Fruit fly (Drosophila melanogaster): ENCODE results near the gene wkd.

dm6 chr3R:11563147-11563546, 18.2 kb upstream of the wkd start:
- TF ChIP-seq Dll (optimal IDR thresholded peaks at IDR 0.05) (no peak), pan (optimal IDR thresholded peaks at IDR 0.05) (no peak), CG8478 (optimal IDR thresholded peaks at IDR 0.05) (no peak)
